Worm (Caenorhabditis elegans): ENCODE results near the gene Y67D8A.2.

Gene Y67D8A.2

DNA sequence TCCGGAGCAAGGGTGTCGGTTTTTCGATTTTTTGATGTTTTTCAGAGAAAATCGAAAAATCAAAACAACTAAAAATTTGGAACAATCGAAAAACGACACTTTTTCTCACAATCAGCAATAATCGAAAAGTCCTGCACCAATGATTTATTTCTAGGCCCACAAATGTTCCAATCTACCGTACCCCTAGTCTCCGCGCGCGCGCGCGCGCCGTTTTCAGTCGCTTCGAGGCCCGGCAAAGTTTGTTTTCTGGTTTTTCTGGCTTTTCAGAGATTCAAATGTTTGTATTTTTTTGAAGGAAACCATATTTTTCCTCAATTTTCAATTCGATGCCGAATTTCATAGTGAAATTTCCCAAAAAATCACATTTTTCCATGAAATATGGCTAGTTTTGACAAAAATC lies 10.3 kb upstream of the Y67D8A.2 start:
- TF ChIP-seq ceh-36 (tag; optimal IDR thresholded peaks at IDR 0.05), result no peak
- TF ChIP-seq hmbx-1 (tag; optimal IDR thresholded peaks at IDR 0.05), result no peak
- no peak for TF ChIP-seq sea-1 (GFP tag; conservative IDR thresholded peaks at IDR 0.05)
- no peak for TF ChIP-seq F13C5.2 (tag; optimal IDR thresholded peaks at IDR 0.05)
- no peak for TF ChIP-seq flt-1 (GFP tag; IDR thresholded peaks at IDR 0.05)
- no peak for TF ChIP-seq pes-1 (GFP tag; IDR thresholded peaks at IDR 0.05)
- no peak for TF ChIP-seq aly-1 (tag; optimal IDR thresholded peaks at IDR 0.05)
- no peak for TF ChIP-seq ama-1 (optimal IDR thresholded peaks at IDR 0.05)
- no peak for TF ChIP-seq tra-4 (tag; optimal IDR thresholded peaks at IDR 0.05)
- TF ChIP-seq tbx-37 (GFP tag; conservative IDR thresholded peaks at IDR 0.05), result no peak
- no peak for TF ChIP-seq tbx-11 (GFP tag; IDR thresholded peaks at IDR 0.05)
- no peak for TF ChIP-seq ets-7 (tag; optimal IDR thresholded peaks at IDR 0.05)
- TF ChIP-seq scrt-1 (GFP tag; IDR thresholded peaks at IDR 0.05), result no peak
- no peak for TF ChIP-seq hmg-4 (GFP tag; optimal IDR thresholded peaks at IDR 0.05)

DNA sequence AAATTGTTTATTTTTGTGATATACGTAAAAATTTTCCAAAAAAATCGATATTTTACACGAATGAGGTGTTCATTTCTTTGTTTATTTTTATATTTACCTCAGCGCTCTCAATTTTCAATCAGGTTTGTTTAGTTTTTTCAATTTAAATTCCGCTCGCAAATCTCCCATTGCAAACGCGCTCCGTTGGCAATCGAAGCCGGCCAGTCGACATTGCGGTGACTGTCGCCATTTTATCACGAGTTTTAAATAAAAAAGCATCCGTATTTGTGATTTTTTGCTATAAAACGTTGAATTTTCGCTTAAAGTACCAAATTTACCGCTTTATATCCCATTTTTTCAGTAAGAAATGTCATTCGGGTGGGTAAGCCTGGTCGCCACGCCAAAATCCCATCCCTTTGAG lies 8.8 kb upstream of the Y67D8A.2 start, which contains the start of gene slmp-1:
Gene slmp-1 (plus strand): TSS at position 335 of the 400 bp plus-strand sequence.
- peak; percentile 19 for TF ChIP-seq F13C5.2 (tag; optimal IDR thresholded peaks at IDR 0.05)
- TF ChIP-seq ama-1 (optimal IDR thresholded peaks at IDR 0.05), result no peak
- no peak for TF ChIP-seq sea-1 (GFP tag; conservative IDR thresholded peaks at IDR 0.05)
- no peak for TF ChIP-seq B0310.2 (tag; optimal IDR thresholded peaks at IDR 0.05)
- no peak for TF ChIP-seq hmbx-1 (tag; optimal IDR thresholded peaks at IDR 0.05)
- TF ChIP-seq aly-1 (tag; optimal IDR thresholded peaks at IDR 0.05), result no peak

DNA sequence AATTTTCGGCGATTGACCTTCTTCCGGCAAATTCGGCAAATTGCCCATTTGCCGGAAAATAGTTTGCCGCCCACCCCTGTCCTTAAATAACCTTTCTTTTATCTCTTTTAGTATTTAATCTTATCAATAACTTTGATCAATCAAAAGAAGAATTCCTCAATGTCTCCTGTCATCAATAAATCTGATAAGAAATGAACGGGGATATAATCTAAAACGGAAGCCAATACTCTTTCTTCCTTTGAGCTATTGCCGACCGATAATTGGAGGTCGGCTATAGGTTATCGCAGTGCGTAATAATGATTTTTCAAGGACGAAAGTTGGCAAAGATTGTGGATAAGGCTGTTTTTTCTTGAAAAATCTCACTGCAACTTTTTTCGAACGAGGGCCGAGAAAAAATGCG lies 1.1 kb upstream of the Y67D8A.2 start:
- TF ChIP-seq tbx-11 (GFP tag; IDR thresholded peaks at IDR 0.05) (no peak), hnd-1 (tag; optimal IDR thresholded peaks at IDR 0.05) (no peak), tbx-37 (GFP tag; conservative IDR thresholded peaks at IDR 0.05) (no peak), ama-1 (optimal IDR thresholded peaks at IDR 0.05) (no peak), tra-4 (tag; optimal IDR thresholded peaks at IDR 0.05) (no peak), hmbx-1 (tag; optimal IDR thresholded peaks at IDR 0.05) (no peak), aly-1 (tag; optimal IDR thresholded peaks at IDR 0.05) (no peak), hmg-4 (GFP tag; optimal IDR thresholded peaks at IDR 0.05) (no peak), ets-7 (tag; optimal IDR thresholded peaks at IDR 0.05) (no peak), pes-1 (GFP tag; IDR thresholded peaks at IDR 0.05) (no peak), scrt-1 (GFP tag; IDR thresholded peaks at IDR 0.05) (no peak), flt-1 (GFP tag; IDR thresholded peaks at IDR 0.05) (no peak), sea-1 (GFP tag; conservative IDR thresholded peaks at IDR 0.05) (no peak), B0310.2 (tag; optimal IDR thresholded peaks at IDR 0.05) (no peak)

DNA sequence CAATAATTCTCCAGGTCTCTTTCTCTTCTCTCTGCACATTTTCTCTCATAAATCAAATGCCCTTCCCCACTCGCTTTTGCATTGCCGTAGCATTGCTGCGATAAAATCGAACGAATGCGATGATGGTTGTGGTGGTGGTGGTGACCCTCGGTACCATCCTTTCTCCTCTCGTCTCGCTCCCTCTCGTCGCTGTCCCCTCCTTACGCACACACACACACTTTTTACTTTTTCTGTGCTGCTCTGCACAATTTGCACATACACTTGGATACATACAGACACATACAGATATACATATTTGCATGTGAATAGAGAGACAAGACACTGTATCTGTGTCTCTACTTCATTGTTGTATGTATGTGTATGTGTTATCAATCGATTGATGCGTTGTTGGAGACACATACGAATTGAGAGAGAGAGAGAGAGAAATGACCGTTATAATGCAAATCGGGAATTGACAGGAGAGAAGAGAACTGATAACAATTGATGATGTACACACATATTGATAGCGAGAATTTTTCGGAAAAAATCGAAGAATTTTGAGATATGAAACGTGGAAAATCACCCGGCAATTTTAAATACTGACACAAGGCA lies 5.4 kb downstream of the Y67D8A.2 start:
- TF ChIP-seq ceh-13 (GFP tag; optimal IDR thresholded peaks at IDR 0.05) (no peak), hmg-4 (GFP tag; optimal IDR thresholded peaks at IDR 0.05) (peak; percentile 48), F13C5.2 (tag; optimal IDR thresholded peaks at IDR 0.05) (peak; percentile 52), ceh-36 (tag; optimal IDR thresholded peaks at IDR 0.05) (no peak), hnd-1 (tag; optimal IDR thresholded peaks at IDR 0.05) (no peak), B0310.2 (tag; optimal IDR thresholded peaks at IDR 0.05) (no peak), aly-1 (tag; optimal IDR thresholded peaks at IDR 0.05) (no peak), sea-1 (GFP tag; conservative IDR thresholded peaks at IDR 0.05) (no peak), flt-1 (GFP tag; IDR thresholded peaks at IDR 0.05) (no peak), ama-1 (optimal IDR thresholded peaks at IDR 0.05) (no peak)

- TF ChIP-seq hmg-4 (GFP tag; optimal IDR thresholded peaks at IDR 0.05), result peak; percentile 17
- TF ChIP-seq ama-1 (optimal IDR thresholded peaks at IDR 0.05), result no peak
Measured at ce11 chrIV:3231644-3232043, 9.4 kb downstream of the Y67D8A.2 start.

- no peak for TF ChIP-seq ceh-13 (GFP tag; optimal IDR thresholded peaks at IDR 0.05)
- peak; percentile 56; the same call in 1 of the 2 replicates for TF ChIP-seq flt-1 (GFP tag; IDR thresholded peaks at IDR 0.05)
- peak; percentile 6 for TF ChIP-seq tra-4 (tag; optimal IDR thresholded peaks at IDR 0.05)
- peak; percentile 78 for TF ChIP-seq pes-1 (GFP tag; IDR thresholded peaks at IDR 0.05)
- peak; percentile 18 for TF ChIP-seq hmbx-1 (tag; optimal IDR thresholded peaks at IDR 0.05)
- TF ChIP-seq tbx-37 (GFP tag; conservative IDR thresholded peaks at IDR 0.05), result no peak; the same call in 1 of the 2 replicates
- peak; percentile 81 for TF ChIP-seq F13C5.2 (tag; optimal IDR thresholded peaks at IDR 0.05)
- TF ChIP-seq hmg-4 (GFP tag; optimal IDR thresholded peaks at IDR 0.05), result peak; percentile 86
- peak; percentile 79 for TF ChIP-seq sea-1 (GFP tag; conservative IDR thresholded peaks at IDR 0.05)
- TF ChIP-seq hnd-1 (tag; optimal IDR thresholded peaks at IDR 0.05), result peak; percentile 4
- TF ChIP-seq aly-1 (tag; optimal IDR thresholded peaks at IDR 0.05), result no peak
- TF ChIP-seq ama-1 (optimal IDR thresholded peaks at IDR 0.05), result peak; percentile 99
- peak; percentile 74 for TF ChIP-seq scrt-1 (GFP tag; IDR thresholded peaks at IDR 0.05)
- TF ChIP-seq ets-7 (tag; optimal IDR thresholded peaks at IDR 0.05), result peak; percentile 47
- peak; percentile 27 for TF ChIP-seq ceh-36 (tag; optimal IDR thresholded peaks at IDR 0.05)
- TF ChIP-seq B0310.2 (tag; optimal IDR thresholded peaks at IDR 0.05), result peak; percentile 78
- TF ChIP-seq tbx-11 (GFP tag; IDR thresholded peaks at IDR 0.05), result peak; percentile 69
Measured at ce11 chrIV:3232694-3233372, 10.6 kb downstream of the Y67D8A.2 start.

DNA sequence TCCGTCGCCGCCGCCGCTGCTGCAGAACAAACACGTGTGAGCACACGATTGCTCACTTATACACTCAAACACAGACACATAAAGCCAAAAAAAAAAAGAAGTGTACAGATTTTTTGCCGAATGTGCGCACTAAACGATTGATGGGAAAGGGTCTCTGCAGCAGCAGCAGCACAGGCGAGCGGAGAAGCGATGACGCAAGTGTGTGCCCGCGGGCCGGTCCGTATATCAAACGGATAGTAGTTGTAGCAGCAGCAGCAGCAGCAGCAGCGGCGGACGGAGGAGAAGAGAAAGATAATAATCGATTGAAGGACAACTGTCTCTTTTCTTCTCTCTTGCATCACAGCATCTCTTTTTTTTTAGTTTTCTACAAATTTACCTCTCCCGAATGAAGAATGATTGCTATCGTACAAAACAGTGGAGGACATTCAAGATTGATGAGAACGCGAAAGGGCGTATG lies 11.2 kb downstream of the Y67D8A.2 start:
- TF ChIP-seq scrt-1 (GFP tag; IDR thresholded peaks at IDR 0.05) (peak; percentile 6; the same call in 1 of the 2 replicates), ama-1 (optimal IDR thresholded peaks at IDR 0.05) (peak; percentile 25), ets-7 (tag; optimal IDR thresholded peaks at IDR 0.05) (no peak), aly-1 (tag; optimal IDR thresholded peaks at IDR 0.05) (peak; percentile 84)

Data from whole organism, early embryonic.